Worm (Caenorhabditis elegans) whole organism, young adult: ENCODE results near the gene C28D4.7.

Experiments used
- him-1 ChIP-seq: sonication (generic microtip); optimal IDR thresholded peaks from 2 replicates; lab custom pipeline; 2016; ENCODE audit warnings: missing genotype, missing genetic modification reagents, missing genetic modification characterization, missing compliant biosample characterization
- pha-4 ChIP-seq: fragments of 150-350 bp; sonication (generic microtip); optimal IDR thresholded peaks from 2 replicates; lab custom pipeline; 2014; ENCODE audit warnings: missing biosample characterization, missing genetic modification reagents, missing genetic modification characterization

DNA sequence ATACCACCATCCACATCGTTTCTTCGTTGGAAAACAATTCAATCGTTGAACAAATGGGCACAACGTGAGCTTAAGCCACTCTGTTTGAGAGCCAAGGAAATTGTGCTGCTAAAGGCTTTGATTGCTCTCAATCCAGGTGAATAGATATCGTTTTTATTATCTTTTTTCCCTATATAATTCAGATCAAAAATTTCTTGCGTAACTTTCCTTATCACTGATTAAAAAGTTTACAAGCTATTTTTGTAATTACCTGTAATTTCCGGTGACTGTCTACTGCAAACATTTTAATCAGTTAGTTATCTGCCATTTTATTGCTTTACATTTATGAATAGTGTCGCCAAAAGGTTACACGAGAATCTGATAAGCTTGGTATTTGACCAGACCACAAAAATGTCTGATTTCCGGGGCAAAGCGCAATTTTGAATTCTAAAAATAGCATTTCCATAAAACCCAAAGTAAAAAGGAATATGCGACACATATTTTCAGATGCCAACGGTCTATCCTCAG, 19.8 kb upstream of the C28D4.7 start:
- TF ChIP-seq pha-4 (no peak), him-1 (no peak)
